Fruit fly (Drosophila melanogaster) whole organism, prepupa: ENCODE data around the gene SMSr.

Experiments
- Blimp-1 ChIP-seq: fragments of 200-800 bp; sonication (Bioruptor generic); optimal IDR thresholded peaks from 3 replicates; lab custom pipeline; 2017; ENCODE audit warnings: missing biosample characterization, missing genetic modification characterization, mild to moderate bottlenecking, moderate library complexity, missing genetic modification reagents
- CG10631 ChIP-seq: fragments of 200-800 bp; sonication (Bioruptor generic); optimal IDR thresholded peaks from 2 replicates; lab custom pipeline; 2016; ENCODE audit warnings: missing biosample characterization, missing genetic modification characterization
- CG10669 ChIP-seq: fragments of 200-800 bp; sonication (Bioruptor generic); optimal IDR thresholded peaks from 3 replicates; lab custom pipeline; 2018; ENCODE audit warnings: missing biosample characterization, mild to moderate bottlenecking, missing genetic modification characterization, moderate library complexity
- CG11762 ChIP-seq: fragments of 200-800 bp; sonication (Bioruptor generic); optimal IDR thresholded peaks from 3 replicates; lab custom pipeline; 2016; ENCODE audit warnings: missing biosample characterization, missing genetic modification characterization; ENCODE audit not compliant: insufficient read depth
- CG11902 ChIP-seq: fragments of 200-800 bp; sonication (Bioruptor generic); optimal IDR thresholded peaks from 3 replicates; lab custom pipeline; 2016; ENCODE audit warnings: missing biosample characterization, missing genetic modification characterization
- CG15336 ChIP-seq: fragments of 200-800 bp; sonication (Bioruptor generic); IDR thresholded peaks from 2 replicates; pipeline ENCODE4 v1.3.6; 2022; ENCODE audit warnings: missing biosample characterization, missing genetic modification characterization
- CG1621 ChIP-seq: fragments of 200-800 bp; sonication (Bioruptor generic); optimal IDR thresholded peaks from 3 replicates; lab custom pipeline; 2018; ENCODE audit warnings: missing biosample characterization, mild to moderate bottlenecking, missing genetic modification characterization
- CG16779 ChIP-seq: fragments of 200-800 bp; sonication (Bioruptor generic); optimal IDR thresholded peaks from 3 replicates; lab custom pipeline; 2017; ENCODE audit warnings: missing biosample characterization, mild to moderate bottlenecking, missing genetic modification characterization
- CG31627 ChIP-seq: fragments of 200-800 bp; sonication (Bioruptor generic); optimal IDR thresholded peaks from 3 replicates; lab custom pipeline; 2016; ENCODE audit warnings: missing biosample characterization, missing genetic modification characterization
- CG34406 ChIP-seq: fragments of 200-800 bp; sonication (Bioruptor generic); optimal IDR thresholded peaks from 3 replicates; lab custom pipeline; 2016; ENCODE audit warnings: missing biosample characterization, missing genetic modification characterization
- CG3919 ChIP-seq: fragments of 200-800 bp; sonication (Bioruptor generic); optimal IDR thresholded peaks from 3 replicates; lab custom pipeline; 2016; ENCODE audit warnings: missing biosample characterization, missing genetic modification characterization
- CG4318 ChIP-seq: fragments of 200-800 bp; sonication (Bioruptor generic); optimal IDR thresholded peaks from 3 replicates; lab custom pipeline; 2017; ENCODE audit warnings: missing biosample characterization, mild to moderate bottlenecking, missing genetic modification characterization
- CG6163 ChIP-seq: fragments of 200-800 bp; sonication (Bioruptor generic); IDR thresholded peaks from 3 replicates; pipeline ENCODE4 v1.3.6; 2022; ENCODE audit warnings: missing biosample characterization, missing genetic modification characterization
- CG6276 ChIP-seq: fragments of 200-800 bp; sonication (Bioruptor generic); optimal IDR thresholded peaks from 2 replicates; lab custom pipeline; 2017; ENCODE audit warnings: missing biosample characterization, mild to moderate bottlenecking, missing genetic modification characterization
- CG6792 ChIP-seq: fragments of 200-800 bp; sonication (Bioruptor generic); optimal IDR thresholded peaks from 3 replicates; lab custom pipeline; 2016; ENCODE audit warnings: missing biosample characterization, missing genetic modification characterization
- CG6808 ChIP-seq: fragments of 200-800 bp; sonication (Bioruptor generic); optimal IDR thresholded peaks from 3 replicates; lab custom pipeline; 2017; ENCODE audit warnings: missing biosample characterization, missing genetic modification characterization, mild to moderate bottlenecking, moderate library complexity, missing genetic modification reagents
- CG6854 ChIP-seq: fragments of 200-800 bp; sonication (Bioruptor generic); optimal IDR thresholded peaks from 2 replicates; lab custom pipeline; 2017; ENCODE audit warnings: missing biosample characterization, mild to moderate bottlenecking, missing genetic modification characterization
- CG7368 ChIP-seq: fragments of 200-800 bp; sonication (Bioruptor generic); optimal IDR thresholded peaks from 3 replicates; lab custom pipeline; 2016; ENCODE audit warnings: missing biosample characterization, missing genetic modification characterization
- CG8119 ChIP-seq: fragments of 200-800 bp; sonication (Bioruptor generic); IDR thresholded peaks from 3 replicates; pipeline ENCODE4 v1.3.6; 2022; ENCODE audit warnings: missing biosample characterization, missing genetic modification characterization
- CG8319 ChIP-seq: fragments of 200-800 bp; sonication (Bioruptor generic); optimal IDR thresholded peaks from 3 replicates; lab custom pipeline; 2016; ENCODE audit warnings: missing biosample characterization, missing genetic modification characterization
- CG8632 ChIP-seq: fragments of 200-800 bp; sonication (Bioruptor generic); optimal IDR thresholded peaks from 3 replicates; lab custom pipeline; 2016; ENCODE audit warnings: missing biosample characterization, missing genetic modification characterization
- CG9139 ChIP-seq: fragments of 200-800 bp; sonication (Bioruptor generic); optimal IDR thresholded peaks from 3 replicates; lab custom pipeline; 2017; ENCODE audit warnings: missing biosample characterization, mild to moderate bottlenecking, missing genetic modification characterization
- Eip75B ChIP-seq: fragments of 200-800 bp; sonication (Bioruptor generic); optimal IDR thresholded peaks from 3 replicates; lab custom pipeline; 2016; ENCODE audit warnings: missing biosample characterization, missing genetic modification characterization
- Eip78C ChIP-seq: fragments of 200-800 bp; sonication (Bioruptor generic); peaks from one replicate; lab custom pipeline; 2016; ENCODE audit warnings: missing biosample characterization, missing genetic modification characterization
- Ets96B ChIP-seq: fragments of 200-800 bp; optimal IDR thresholded peaks from 2 replicates; lab custom pipeline; 2019; ENCODE audit warnings: missing biosample characterization, mild to moderate bottlenecking, missing genetic modification characterization, moderate library complexity
- Hr39 ChIP-seq: fragments of 200-800 bp; sonication (Bioruptor generic); optimal IDR thresholded peaks from 2 replicates; lab custom pipeline; 2016; ENCODE audit warnings: missing biosample characterization, missing genetic modification characterization
- Hr4 ChIP-seq: fragments of 200-800 bp; sonication (Bioruptor generic); optimal IDR thresholded peaks from 3 replicates; lab custom pipeline; 2016; ENCODE audit warnings: missing biosample characterization, missing genetic modification characterization
- Lpt ChIP-seq: fragments of 200-800 bp; sonication (Bioruptor generic); optimal IDR thresholded peaks from 3 replicates; lab custom pipeline; 2016; ENCODE audit warnings: missing biosample characterization, missing genetic modification characterization
- Met ChIP-seq: fragments of 200-800 bp; sonication (Bioruptor generic); optimal IDR thresholded peaks from 3 replicates; lab custom pipeline; 2016; ENCODE audit warnings: missing biosample characterization, missing genetic modification characterization
- OdsH ChIP-seq: fragments of 200-800 bp; sonication (Bioruptor generic); optimal IDR thresholded peaks from 3 replicates; lab custom pipeline; 2016; ENCODE audit warnings: missing biosample characterization, missing genetic modification characterization
- Smox ChIP-seq: fragments of 200-800 bp; sonication (Bioruptor generic); optimal IDR thresholded peaks from 3 replicates; lab custom pipeline; 2016; ENCODE audit warnings: missing biosample characterization, missing genetic modification characterization
- Sox102F ChIP-seq: fragments of 200-800 bp; sonication (Bioruptor generic); optimal IDR thresholded peaks from 2 replicates; lab custom pipeline; 2016; ENCODE audit warnings: missing biosample characterization, mild to moderate bottlenecking, missing genetic modification characterization
- Sox15 ChIP-seq: fragments of 200-800 bp; sonication (Bioruptor generic); optimal IDR thresholded peaks from 3 replicates; lab custom pipeline; 2016; ENCODE audit warnings: missing biosample characterization, missing genetic modification characterization
- achi ChIP-seq: fragments of 200-800 bp; sonication (Bioruptor generic); optimal IDR thresholded peaks from 3 replicates; lab custom pipeline; 2016; ENCODE audit warnings: missing biosample characterization, missing genetic modification characterization
- cyc ChIP-seq: fragments of 200-800 bp; sonication (Bioruptor generic); optimal IDR thresholded peaks from 3 replicates; lab custom pipeline; 2016; ENCODE audit warnings: missing biosample characterization, missing genetic modification characterization
- dac ChIP-seq: fragments of 200-800 bp; sonication (Bioruptor generic); optimal IDR thresholded peaks from 2 replicates; lab custom pipeline; 2017; ENCODE audit warnings: missing biosample characterization, mild to moderate bottlenecking, missing genetic modification characterization
- dsx ChIP-seq: fragments of 200-800 bp; optimal IDR thresholded peaks from 3 replicates; lab custom pipeline; 2019; ENCODE audit warnings: missing biosample characterization, mild to moderate bottlenecking, missing genetic modification characterization, moderate library complexity; ENCODE audit not compliant: poor library complexity, severe bottlenecking
- eg ChIP-seq: fragments of 200-800 bp; sonication (Bioruptor generic); IDR thresholded peaks from 3 replicates; pipeline ENCODE4 v1.3.6; 2022; ENCODE audit warnings: missing biosample characterization, missing genetic modification characterization
- esn ChIP-seq: fragments of 200-800 bp; sonication (Bioruptor generic); optimal IDR thresholded peaks from 2 replicates; lab custom pipeline; 2016; ENCODE audit warnings: missing biosample characterization, mild to moderate bottlenecking, missing genetic modification characterization, moderate library complexity
- fd85E ChIP-seq: fragments of 200-800 bp; sonication (Bioruptor generic); optimal IDR thresholded peaks from 3 replicates; lab custom pipeline; 2016; ENCODE audit warnings: missing biosample characterization, missing genetic modification characterization
- fkh ChIP-seq: fragments of 200-800 bp; sonication (Bioruptor generic); optimal IDR thresholded peaks from 3 replicates; lab custom pipeline; 2017; ENCODE audit warnings: missing biosample characterization, mild to moderate bottlenecking, missing genetic modification characterization, moderate library complexity
- net ChIP-seq: fragments of 200-800 bp; sonication (Bioruptor generic); optimal IDR thresholded peaks from 3 replicates; lab custom pipeline; 2016; ENCODE audit warnings: missing biosample characterization, missing genetic modification characterization
- pdm3 ChIP-seq: fragments of 200-800 bp; sonication (Bioruptor generic); optimal IDR thresholded peaks from 3 replicates; lab custom pipeline; 2016; ENCODE audit warnings: missing biosample characterization, missing genetic modification characterization
- salr ChIP-seq, 2 experiments: fragments of 200-800 bp; sonication (Bioruptor generic); optimal IDR thresholded peaks; 3 replicates each; lab custom pipeline; 2016 to 2018; ENCODE audit warnings: missing biosample characterization in 2 of 2, missing genetic modification characterization in 2 of 2, mild to moderate bottlenecking in 1 of 2
- spab ChIP-seq: fragments of 200-800 bp; sonication (Bioruptor generic); optimal IDR thresholded peaks from 2 replicates; lab custom pipeline; 2017; ENCODE audit warnings: missing biosample characterization, mild to moderate bottlenecking, missing genetic modification characterization, missing genetic modification reagents
- ss ChIP-seq, 2 experiments: fragments of 200-800 bp; sonication (Bioruptor generic); optimal IDR thresholded peaks; 2 replicates in 1 of 2; 3 replicates in 1 of 2; lab custom pipeline; 2017 to 2018; ENCODE audit warnings: mild to moderate bottlenecking in 2 of 2, missing biosample characterization in 2 of 2, missing genetic modification characterization in 2 of 2, moderate library complexity in 1 of 2
- svp ChIP-seq: fragments of 200-800 bp; sonication (Bioruptor generic); peaks from one replicate; lab custom pipeline; 2016; ENCODE audit warnings: missing biosample characterization, missing genetic modification characterization
- topi ChIP-seq: fragments of 200-800 bp; sonication (Bioruptor generic); optimal IDR thresholded peaks from 3 replicates; lab custom pipeline; 2016; ENCODE audit warnings: missing biosample characterization, missing genetic modification characterization
- vri ChIP-seq: fragments of 200-800 bp; sonication (Bioruptor generic); optimal IDR thresholded peaks from 3 replicates; lab custom pipeline; 2016; ENCODE audit warnings: missing biosample characterization, mild to moderate bottlenecking, missing genetic modification characterization

The SMSr gene

DNA sequence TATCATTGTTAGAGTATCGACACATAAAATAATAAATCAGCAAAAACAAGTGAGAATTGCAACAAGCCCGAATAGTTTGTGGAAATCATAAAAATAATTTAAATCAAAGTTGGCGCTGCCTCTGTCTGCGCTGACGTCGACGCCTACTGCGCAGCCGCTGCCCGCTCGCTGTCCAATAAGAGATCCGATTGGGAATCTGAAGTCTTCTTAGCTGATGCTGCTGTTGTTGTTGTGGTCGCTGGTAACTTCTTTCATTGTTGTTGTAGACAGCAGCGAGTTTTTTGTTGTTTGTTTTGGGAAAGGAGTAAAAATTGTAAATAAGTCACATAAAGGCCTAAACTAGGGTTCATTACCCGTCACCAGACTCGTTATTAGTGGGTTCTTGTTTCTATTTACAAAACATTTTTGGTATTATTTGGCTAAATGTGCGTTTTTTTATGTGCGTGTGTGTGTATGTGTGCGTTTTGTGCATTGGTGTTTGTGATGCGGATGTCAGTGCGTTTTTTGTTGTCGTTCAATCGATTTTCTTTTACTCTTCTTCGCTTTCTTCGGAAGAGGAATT, 16.5 kb downstream of the SMSr start:
- TF ChIP-seq CG6808 (GFP tag; lab: Kevin White, UChicago) (no peak), Eip78C (no peak), Met (no peak), fkh (GFP tag; lab: Kevin White, UChicago) (peak; percentile 57), CG8319 (GFP tag; lab: Kevin White, UChicago) (no peak)

DNA sequence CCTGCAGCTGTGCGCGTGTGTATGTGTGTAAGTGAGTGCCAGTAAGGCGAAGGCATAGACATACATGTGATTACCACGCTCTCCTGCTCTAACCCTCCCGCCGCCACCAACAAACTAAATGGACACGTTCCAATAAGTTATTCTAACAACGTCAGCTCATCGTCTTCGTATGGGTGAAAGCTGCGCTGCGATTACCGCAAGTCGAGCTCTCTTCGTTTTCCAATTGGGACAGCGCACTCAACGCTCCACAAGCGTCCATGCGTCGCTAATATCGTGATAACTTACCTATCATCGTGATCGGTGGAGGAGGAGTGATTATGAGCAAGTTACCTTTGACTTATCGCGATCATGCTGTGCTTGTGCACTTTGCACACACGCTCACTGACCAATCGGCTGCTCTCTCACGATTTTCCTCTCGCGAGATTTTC, 20.2 kb downstream of the SMSr start:
- TF ChIP-seq Lpt (GFP tag; lab: Kevin White, UChicago) (peak; percentile 19), CG11762 (no peak), Eip75B (GFP tag; lab: Kevin White, UChicago) (no peak), Met (no peak), Hr4 (GFP tag; lab: Kevin White, UChicago) (peak; percentile 50), CG3919 (no peak), CG31627 (GFP tag; lab: Kevin White, UChicago) (no peak), net (GFP tag; lab: Kevin White, UChicago) (peak; percentile 35), cyc (GFP tag; lab: Kevin White, UChicago) (no peak), CG10631 (no peak), CG10669 (GFP tag; lab: Kevin White, UChicago) (peak; percentile 21), CG34406 (peak; percentile 5), topi (peak; percentile 23), CG6792 (GFP tag; lab: Kevin White, UChicago) (no peak), vri (GFP tag; lab: Kevin White, UChicago) (no peak), CG8119 (GFP tag; lab: Robert Waterston, UW) (peak; percentile 64; the same call in 2 of the 3 replicates), Sox15 (GFP tag; lab: Kevin White, UChicago) (no peak), CG6854 (GFP tag; lab: Kevin White, UChicago) (peak; percentile 39), fd85E (GFP tag; lab: Kevin White, UChicago) (no peak), CG8632 (no peak), Ets96B (tag; lab: Kevin White, UChicago) (no peak), CG6808 (GFP tag; lab: Kevin White, UChicago) (peak; percentile 82), pdm3 (GFP tag; lab: Kevin White, UChicago) (no peak), ss (GFP tag; optimal IDR thresholded peaks at IDR 0.05; lab: Kevin White, UChicago) (peak; percentile 23 to 47), CG6163 (GFP tag; lab: Robert Waterston, UW) (no peak; the same call in 1 of the 3 replicates), CG1621 (tag; lab: Kevin White, UChicago) (no peak), CG7368 (GFP tag; lab: Kevin White, UChicago) (peak; percentile 53), fkh (GFP tag; lab: Kevin White, UChicago) (no peak), esn (GFP tag; lab: Kevin White, UChicago) (no peak), dsx (no peak), eg (GFP tag; lab: Robert Waterston, UW) (peak; percentile 74; the same call in 2 of the 3 replicates), salr (GFP tag; optimal IDR thresholded peaks at IDR 0.05; lab: Kevin White, UChicago) (no peak), OdsH (no peak), CG16779 (tag; lab: Kevin White, UChicago) (peak; percentile 52), CG4318 (GFP tag; lab: Kevin White, UChicago) (no peak), CG15336 (GFP tag; lab: Robert Waterston, UW) (peak; percentile 68), CG6276 (GFP tag; lab: Kevin White, UChicago) (peak; percentile 62), achi (peak; percentile 5), CG8319 (GFP tag; lab: Kevin White, UChicago) (peak; percentile 20), Smox (no peak), Sox102F (GFP tag; lab: Kevin White, UChicago) (no peak), CG9139 (GFP tag; lab: Kevin White, UChicago) (peak; percentile 51), CG11902 (GFP tag; lab: Kevin White, UChicago) (no peak), Eip78C (peak; percentile 60), dac (GFP tag; lab: Kevin White, UChicago) (peak; percentile 0), svp (peak; percentile 95), Blimp-1 (GFP tag; lab: Kevin White, UChicago) (no peak), spab (GFP tag; lab: Kevin White, UChicago) (peak; percentile 28), Hr39 (GFP tag; lab: Kevin White, UChicago) (no peak)
